Worm (Caenorhabditis elegans): ENCODE data around the gene pot-2.

The pot-2 gene

ce11 chrII:14534000-14534399, 10.0 kb downstream of the pot-2 start, which contains the start of gene C04H5.1:
Gene C04H5.1, plus strand, starts transcription at chrII:14534300.
- no peak for TF ChIP-seq ztf-4 (tag; optimal IDR thresholded peaks at IDR 0.05)
- no peak for TF ChIP-seq fkh-10 (GFP tag; optimal IDR thresholded peaks at IDR 0.05)
- no peak for TF ChIP-seq eor-1 (tag; optimal IDR thresholded peaks at IDR 0.05)
- TF ChIP-seq fkh-2 (tag; optimal IDR thresholded peaks at IDR 0.05) = no peak

- TF ChIP-seq ZK546.5 (tag; optimal IDR thresholded peaks at IDR 0.05) (no peak), pha-4 (tag; optimal IDR thresholded peaks at IDR 0.05) (no peak), nhr-76 (tag; optimal IDR thresholded peaks at IDR 0.05) (no peak), aly-2 (tag; optimal IDR thresholded peaks at IDR 0.05) (no peak), snpc-4 (tag; optimal IDR thresholded peaks at IDR 0.05) (no peak), unc-39 (tag; optimal IDR thresholded peaks at IDR 0.05) (no peak), nfya-1 (tag; optimal IDR thresholded peaks at IDR 0.05; ENCODE audit: insufficient read depth) (no peak), elt-1 (tag; optimal IDR thresholded peaks at IDR 0.05) (no peak)
Observed at ce11 chrII:14537728-14538127, 13.8 kb downstream of the pot-2 start, which contains the start of the genes clec-147 and C04H5.7. Gene clec-147, minus strand, starts transcription at chrII:14537828. Gene C04H5.7, plus strand, starts transcription at chrII:14537946.

- TF ChIP-seq nhr-25 (tag; optimal IDR thresholded peaks at IDR 0.05) (no peak), ceh-9 (tag; optimal IDR thresholded peaks at IDR 0.05) (no peak), nhr-12 (tag; optimal IDR thresholded peaks at IDR 0.05) (no peak), elt-2 (tag; optimal IDR thresholded peaks at IDR 0.05) (peak; percentile 59), fkh-2 (tag; optimal IDR thresholded peaks at IDR 0.05) (no peak), pqm-1 (tag; optimal IDR thresholded peaks at IDR 0.05) (peak; percentile 66), skn-1 (tag; optimal IDR thresholded peaks at IDR 0.05) (no peak), nfya-1 (tag; optimal IDR thresholded peaks at IDR 0.05; ENCODE audit: insufficient read depth) (no peak), nhr-67 (tag; optimal IDR thresholded peaks at IDR 0.05) (no peak)
Observed at ce11 chrII:14540551-14540950, 16.6 kb downstream of the pot-2 start.

ce11 chrII:14548691-14549090, 24.7 kb downstream of the pot-2 start, which contains the start of gene gcy-29:
Gene gcy-29, minus strand, starts transcription at chrII:14548791.
- TF ChIP-seq ceh-82 (tag; optimal IDR thresholded peaks at IDR 0.05) (no peak), nhr-77 (tag; optimal IDR thresholded peaks at IDR 0.05) (no peak), ztf-4 (tag; optimal IDR thresholded peaks at IDR 0.05) (no peak), fos-1 (tag; optimal IDR thresholded peaks at IDR 0.05) (no peak), pha-4 (tag; optimal IDR thresholded peaks at IDR 0.05) (no peak), ceh-28 (tag; optimal IDR thresholded peaks at IDR 0.05) (no peak), mdl-1 (tag; optimal IDR thresholded peaks at IDR 0.05) (no peak), nhr-43 (tag; optimal IDR thresholded peaks at IDR 0.05; ENCODE audit: poor library complexity, severe bottlenecking) (no peak), zag-1 (tag; optimal IDR thresholded peaks at IDR 0.05) (no peak), R02D3.7 (tag; optimal IDR thresholded peaks at IDR 0.05) (no peak), lin-39 (tag; optimal IDR thresholded peaks at IDR 0.05) (no peak), nhr-11 (tag; optimal IDR thresholded peaks at IDR 0.05) (no peak), nhr-28 (tag; optimal IDR thresholded peaks at IDR 0.05) (no peak), unc-39 (tag; optimal IDR thresholded peaks at IDR 0.05) (no peak)

- TF ChIP-seq R02D3.7 (tag; optimal IDR thresholded peaks at IDR 0.05) (no peak), skn-1 (tag; optimal IDR thresholded peaks at IDR 0.05) (no peak), fos-1 (tag; optimal IDR thresholded peaks at IDR 0.05) (no peak), lin-15B (tag; optimal IDR thresholded peaks at IDR 0.05) (no peak), lsy-12 (tag; optimal IDR thresholded peaks at IDR 0.05) (no peak), nhr-28 (tag; optimal IDR thresholded peaks at IDR 0.05) (no peak), ceh-9 (tag; optimal IDR thresholded peaks at IDR 0.05) (no peak), nhr-237 (tag; optimal IDR thresholded peaks at IDR 0.05) (no peak), sea-2 (GFP tag; optimal IDR thresholded peaks at IDR 0.05) (no peak), tbx-2 (tag; optimal IDR thresholded peaks at IDR 0.05) (no peak), nhr-67 (tag; optimal IDR thresholded peaks at IDR 0.05) (no peak), nfya-1 (tag; optimal IDR thresholded peaks at IDR 0.05; ENCODE audit: insufficient read depth) (no peak), elt-3 (tag; optimal IDR thresholded peaks at IDR 0.05) (no peak), ceh-16 (tag; optimal IDR thresholded peaks at IDR 0.05) (no peak), zag-1 (tag; optimal IDR thresholded peaks at IDR 0.05) (no peak), ztf-11 (tag; optimal IDR thresholded peaks at IDR 0.05) (no peak), fkh-2 (tag; optimal IDR thresholded peaks at IDR 0.05) (no peak), nhr-76 (tag; optimal IDR thresholded peaks at IDR 0.05) (no peak), nhr-43 (tag; optimal IDR thresholded peaks at IDR 0.05; ENCODE audit: poor library complexity, severe bottlenecking) (no peak)
Observed at ce11 chrII:14550613-14551012, 26.6 kb downstream of the pot-2 start, which contains the start of gene nlp-41. Gene nlp-41, plus strand, starts transcription at chrII:14550913.
